Worm (Caenorhabditis elegans): ENCODE data around the gene ogt-1.

Gene ogt-1

ce11 chrIII:7189581-7190128, 36.1 kb upstream of the ogt-1 start, which contains the start of gene rps-21:
rps-21 (minus strand) TSS chrIII:7189631.
- no peak for TF ChIP-seq med-1 (GFP tag; optimal IDR thresholded peaks at IDR 0.05; ENCODE audit: insufficient read depth)
- TF ChIP-seq flt-1 (GFP tag; IDR thresholded peaks at IDR 0.05), result 0 out of 2 replicates have a peak, but pooled peaks have one; percentile 4
- TF ChIP-seq ztf-23 (GFP tag; IDR thresholded peaks at IDR 0.05), result peak; percentile 55; the same call in 1 of the 2 replicates
- no peak for TF ChIP-seq klf-2 (GFP tag; conservative IDR thresholded peaks at IDR 0.05)
- TF ChIP-seq cog-1 (tag; optimal IDR thresholded peaks at IDR 0.05), result peak; percentile 34

- TF ChIP-seq T22C8.4 (GFP tag; IDR thresholded peaks at IDR 0.05), result no peak
- no peak for TF ChIP-seq ztf-23 (GFP tag; IDR thresholded peaks at IDR 0.05)
- TF ChIP-seq klf-2 (GFP tag; conservative IDR thresholded peaks at IDR 0.05), result no peak
- TF ChIP-seq flt-1 (GFP tag; IDR thresholded peaks at IDR 0.05), result no peak
- no peak for TF ChIP-seq med-1 (GFP tag; optimal IDR thresholded peaks at IDR 0.05; ENCODE audit: insufficient read depth)
- no peak for TF ChIP-seq ref-1 (GFP tag; conservative IDR thresholded peaks at IDR 0.05)
- TF ChIP-seq ztf-29 (GFP tag; IDR thresholded peaks at IDR 0.05), result no peak
Measured at ce11 chrIII:7188300-7189052, 34.9 kb upstream of the ogt-1 start, which contains the start of the genes F37C12.21 and F37C12.10. F37C12.21 (plus strand) TSS chrIII:7188357. F37C12.10 (minus strand) TSS chrIII:7188384.

- no peak for TF ChIP-seq ztf-23 (GFP tag; IDR thresholded peaks at IDR 0.05)
- no peak for TF ChIP-seq klf-2 (GFP tag; conservative IDR thresholded peaks at IDR 0.05)
- no peak for TF ChIP-seq ztf-29 (GFP tag; IDR thresholded peaks at IDR 0.05)
- no peak for TF ChIP-seq cog-1 (tag; optimal IDR thresholded peaks at IDR 0.05)
- TF ChIP-seq ref-1 (GFP tag; conservative IDR thresholded peaks at IDR 0.05), result no peak
- no peak for TF ChIP-seq tab-1 (GFP tag; IDR thresholded peaks at IDR 0.05)
- no peak for TF ChIP-seq T22C8.4 (GFP tag; IDR thresholded peaks at IDR 0.05)
- TF ChIP-seq flt-1 (GFP tag; IDR thresholded peaks at IDR 0.05), result no peak
- no peak for TF ChIP-seq med-1 (GFP tag; optimal IDR thresholded peaks at IDR 0.05; ENCODE audit: insufficient read depth)
Measured at ce11 chrIII:7185473-7185872, 31.9 kb upstream of the ogt-1 start, which contains the start of gene F37C12.14. F37C12.14 (minus strand) TSS chrIII:7185573.

- no peak for TF ChIP-seq med-1 (GFP tag; optimal IDR thresholded peaks at IDR 0.05; ENCODE audit: insufficient read depth)
- no peak for TF ChIP-seq klf-2 (GFP tag; conservative IDR thresholded peaks at IDR 0.05)
- no peak for TF ChIP-seq ref-1 (GFP tag; conservative IDR thresholded peaks at IDR 0.05)
- TF ChIP-seq T22C8.4 (GFP tag; IDR thresholded peaks at IDR 0.05), result no peak
Measured at ce11 chrIII:7184022-7184421, 30.4 kb upstream of the ogt-1 start, which contains the start of gene yju-2. yju-2 (plus strand) TSS chrIII:7184336.

- TF ChIP-seq klf-2 (GFP tag; conservative IDR thresholded peaks at IDR 0.05) (no peak), flt-1 (GFP tag; IDR thresholded peaks at IDR 0.05) (0 out of 2 replicates have a peak, but pooled peaks have one; percentile 18)
Measured at ce11 chrIII:7181822-7182221, 28.2 kb upstream of the ogt-1 start, which contains the start of gene epg-4. epg-4 (plus strand) TSS chrIII:7182167.

- no peak for TF ChIP-seq ref-1 (GFP tag; conservative IDR thresholded peaks at IDR 0.05)
- no peak for TF ChIP-seq ztf-23 (GFP tag; IDR thresholded peaks at IDR 0.05)
- no peak for TF ChIP-seq tab-1 (GFP tag; IDR thresholded peaks at IDR 0.05)
- TF ChIP-seq flt-1 (GFP tag; IDR thresholded peaks at IDR 0.05), result no peak
- TF ChIP-seq T22C8.4 (GFP tag; IDR thresholded peaks at IDR 0.05), result no peak
- TF ChIP-seq ztf-29 (GFP tag; IDR thresholded peaks at IDR 0.05), result no peak
- TF ChIP-seq cog-1 (tag; optimal IDR thresholded peaks at IDR 0.05), result no peak
- TF ChIP-seq klf-2 (GFP tag; conservative IDR thresholded peaks at IDR 0.05), result no peak
- no peak for TF ChIP-seq med-1 (GFP tag; optimal IDR thresholded peaks at IDR 0.05; ENCODE audit: insufficient read depth)
Measured at ce11 chrIII:7180613-7181012, 27.0 kb upstream of the ogt-1 start, which contains the start of gene ndab-2. ndab-2 (plus strand) TSS chrIII:7180752.

ce11 chrIII:7179538-7180301, 26.1 kb upstream of the ogt-1 start, which contains the start of the genes rps-14 and rpl-36:
rps-14 (minus strand) TSS chrIII:7179588.
rpl-36 (plus strand) TSS chrIII:7180251.
- TF ChIP-seq ztf-29 (GFP tag; IDR thresholded peaks at IDR 0.05) (no peak), ztf-23 (GFP tag; IDR thresholded peaks at IDR 0.05) (peak; percentile 79), cog-1 (tag; optimal IDR thresholded peaks at IDR 0.05) (peak; percentile 76)

ce11 chrIII:7178497-7178896, 24.9 kb upstream of the ogt-1 start:
- no peak for TF ChIP-seq cog-1 (tag; optimal IDR thresholded peaks at IDR 0.05)
- TF ChIP-seq ref-1 (GFP tag; conservative IDR thresholded peaks at IDR 0.05), result no peak
- TF ChIP-seq T22C8.4 (GFP tag; IDR thresholded peaks at IDR 0.05), result no peak
- TF ChIP-seq tab-1 (GFP tag; IDR thresholded peaks at IDR 0.05), result no peak
- TF ChIP-seq klf-2 (GFP tag; conservative IDR thresholded peaks at IDR 0.05), result no peak
- no peak for TF ChIP-seq med-1 (GFP tag; optimal IDR thresholded peaks at IDR 0.05; ENCODE audit: insufficient read depth)
- no peak for TF ChIP-seq flt-1 (GFP tag; IDR thresholded peaks at IDR 0.05)

ce11 chrIII:7170090-7170489, 16.5 kb upstream of the ogt-1 start:
- TF ChIP-seq ref-1 (GFP tag; conservative IDR thresholded peaks at IDR 0.05) (no peak), flt-1 (GFP tag; IDR thresholded peaks at IDR 0.05) (no peak), ztf-23 (GFP tag; IDR thresholded peaks at IDR 0.05) (no peak), cog-1 (tag; optimal IDR thresholded peaks at IDR 0.05) (no peak), ztf-29 (GFP tag; IDR thresholded peaks at IDR 0.05) (no peak), klf-2 (GFP tag; conservative IDR thresholded peaks at IDR 0.05) (no peak), tab-1 (GFP tag; IDR thresholded peaks at IDR 0.05) (no peak), T22C8.4 (GFP tag; IDR thresholded peaks at IDR 0.05) (no peak)

Measured in whole organism, midembryonic.